Worm (Caenorhabditis elegans): Measurements from ENCODE around the gene EGAP1.1.

The EGAP1.1 gene

ce11 chrIII:5953913-5954290 lies 16.9 kb upstream of the EGAP1.1 start:
- TF ChIP-seq hlh-6 (tag; optimal IDR thresholded peaks at IDR 0.05) (peak; percentile 25), tbx-2 (tag; optimal IDR thresholded peaks at IDR 0.05) (peak; percentile 13), nhr-232 (tag; optimal IDR thresholded peaks at IDR 0.05) (no peak), fax-1 (tag; optimal IDR thresholded peaks at IDR 0.05) (no peak)

ce11 chrIII:5953041-5953912 lies 16.3 kb upstream of the EGAP1.1 start:
- TF ChIP-seq rnt-1 (tag; optimal IDR thresholded peaks at IDR 0.05) = no peak
- TF ChIP-seq unc-55 (GFP tag; optimal IDR thresholded peaks at IDR 0.05) = no peak
- no peak for TF ChIP-seq K09A11.1 (tag; optimal IDR thresholded peaks at IDR 0.05; ENCODE audit: insufficient read depth)
- TF ChIP-seq ceh-18 (tag; optimal IDR thresholded peaks at IDR 0.05) = no peak
- no peak for TF ChIP-seq hlh-15 (tag; optimal IDR thresholded peaks at IDR 0.05)
- TF ChIP-seq ceh-31 (tag; optimal IDR thresholded peaks at IDR 0.05) = no peak
- TF ChIP-seq pha-4 (tag; optimal IDR thresholded peaks at IDR 0.05) = no peak
- no peak for TF ChIP-seq sdc-2 (tag; optimal IDR thresholded peaks at IDR 0.05)
- TF ChIP-seq madf-2 (tag; optimal IDR thresholded peaks at IDR 0.05) = no peak
- TF ChIP-seq F13H6.1 (tag; optimal IDR thresholded peaks at IDR 0.05) = no peak
- TF ChIP-seq fkh-10 (GFP tag; optimal IDR thresholded peaks at IDR 0.05) = no peak
- no peak for TF ChIP-seq hlh-8 (tag; optimal IDR thresholded peaks at IDR 0.05)
- no peak for TF ChIP-seq hlh-30 (tag; optimal IDR thresholded peaks at IDR 0.05; ENCODE audit: insufficient read depth)
- no peak for TF ChIP-seq ceh-6 (GFP tag; optimal IDR thresholded peaks at IDR 0.05)
- no peak for TF ChIP-seq C08G9.2 (tag; optimal IDR thresholded peaks at IDR 0.05)
- no peak for TF ChIP-seq odd-2 (tag; optimal IDR thresholded peaks at IDR 0.05)
- TF ChIP-seq dve-1 (tag; optimal IDR thresholded peaks at IDR 0.05) = no peak
- TF ChIP-seq fax-1 (tag; optimal IDR thresholded peaks at IDR 0.05) = no peak

ce11 chrIII:5951589-5952378 lies 14.8 kb upstream of the EGAP1.1 start:
- TF ChIP-seq mec-3 (tag; optimal IDR thresholded peaks at IDR 0.05; ENCODE audit: borderline replicate concordance) (no peak), K02D7.2 (tag; optimal IDR thresholded peaks at IDR 0.05) (no peak), ceh-22 (tag; optimal IDR thresholded peaks at IDR 0.05) (no peak), hlh-30 (tag; optimal IDR thresholded peaks at IDR 0.05; ENCODE audit: insufficient read depth) (peak; percentile 30)

- TF ChIP-seq ceh-24 (tag; optimal IDR thresholded peaks at IDR 0.05) (no peak), ceh-31 (tag; optimal IDR thresholded peaks at IDR 0.05) (no peak)
Observed at ce11 chrIII:5950756-5951345, 13.8 kb upstream of the EGAP1.1 start.

ce11 chrIII:5949817-5950216 lies 12.8 kb upstream of the EGAP1.1 start:
- TF ChIP-seq unc-42 (tag; optimal IDR thresholded peaks at IDR 0.05) = peak; percentile 30
- peak; percentile 40 for TF ChIP-seq ceh-18 (tag; optimal IDR thresholded peaks at IDR 0.05)
- TF ChIP-seq unc-55 (GFP tag; optimal IDR thresholded peaks at IDR 0.05) = peak; percentile 21
- TF ChIP-seq che-1 (tag; optimal IDR thresholded peaks at IDR 0.05) = no peak
- TF ChIP-seq Y22D7AL.16 (tag; optimal IDR thresholded peaks at IDR 0.05) = no peak

ce11 chrIII:5948986-5949385 lies 12.0 kb upstream of the EGAP1.1 start:
- TF ChIP-seq ceh-45 (GFP tag; IDR thresholded peaks at IDR 0.05) (no peak), K02D7.2 (tag; optimal IDR thresholded peaks at IDR 0.05) (no peak), zip-5 (tag; optimal IDR thresholded peaks at IDR 0.05) (no peak), fkh-6 (tag; optimal IDR thresholded peaks at IDR 0.05) (no peak), ceh-19 (GFP tag; optimal IDR thresholded peaks at IDR 0.05) (no peak), ceh-6 (GFP tag; optimal IDR thresholded peaks at IDR 0.05) (no peak), sox-2 (GFP tag; IDR thresholded peaks at IDR 0.05) (no peak), ceh-30 (tag; optimal IDR thresholded peaks at IDR 0.05) (no peak), pros-1 (tag; optimal IDR thresholded peaks at IDR 0.05) (no peak), mec-3 (tag; optimal IDR thresholded peaks at IDR 0.05; ENCODE audit: borderline replicate concordance) (no peak), pat-9 (tag; optimal IDR thresholded peaks at IDR 0.05) (no peak), sdc-2 (tag; optimal IDR thresholded peaks at IDR 0.05) (no peak), hlh-15 (tag; optimal IDR thresholded peaks at IDR 0.05) (no peak), che-1 (tag; optimal IDR thresholded peaks at IDR 0.05) (no peak), fax-1 (tag; optimal IDR thresholded peaks at IDR 0.05) (no peak), hlh-6 (tag; optimal IDR thresholded peaks at IDR 0.05) (no peak)

Data from whole organism, late embryonic.